Worm (Caenorhabditis elegans) whole organism, young adult: ENCODE measurements around the gene W06A7.2.

Source experiments
- B0261.1 ChIP-seq: sonication (generic microtip); optimal IDR thresholded peaks from 2 replicates; lab custom pipeline; 2016; ENCODE audit warnings: mild to moderate bottlenecking, missing genetic modification characterization, moderate library complexity, missing compliant biosample characterization
- B0336.3 ChIP-seq: fragments of 200-800 bp; sonication (Bioruptor generic); IDR thresholded peaks from 2 replicates; pipeline ENCODE4 v1.3.6; 2022; ENCODE audit warnings: missing genetic modification characterization, missing compliant biosample characterization
- C17E4.6 ChIP-seq: fragments of 200-800 bp; sonication (Bioruptor generic); IDR thresholded peaks from 2 replicates; pipeline ENCODE4 v1.3.6; 2022; ENCODE audit warnings: missing genetic modification reagents, missing genetic modification characterization, missing compliant biosample characterization
- F23B12.7 ChIP-seq: sonication (generic microtip); optimal IDR thresholded peaks from 2 replicates; lab custom pipeline; 2017; ENCODE audit warnings: missing genetic modification characterization, mild to moderate bottlenecking, missing compliant biosample characterization, antibody characterized with exemption, moderate library complexity; ENCODE audit not compliant: insufficient read depth
- F57A8.1 ChIP-seq: fragments of 200-800 bp; sonication (Bioruptor generic); optimal IDR thresholded peaks from 2 replicates; lab custom pipeline; 2018; ENCODE audit warnings: mild to moderate bottlenecking, missing genetic modification characterization, moderate library complexity, missing compliant biosample characterization
- K12H6.12 ChIP-seq: fragments of 200-800 bp; sonication (Bioruptor generic); optimal IDR thresholded peaks from 2 replicates; lab custom pipeline; 2018; ENCODE audit warnings: mild to moderate bottlenecking, missing genetic modification characterization, missing compliant biosample characterization
- Y67H2A.10 ChIP-seq: fragments of 200-800 bp; sonication (Bioruptor generic); conservative IDR thresholded peaks from 2 replicates; pipeline ENCODE4 v1.3.6; 2022; ENCODE audit warnings: missing genetic modification reagents, missing genetic modification characterization, missing compliant biosample characterization
- ama-1 ChIP-seq, 3 experiments: fragments of 150-350 bp in 1 of 3; sonication (generic microtip) in 2 of 3; optimal IDR thresholded peaks; 2 replicates each; lab custom pipeline; 2014 to 2018; ENCODE audit warnings: missing biosample characterization in 2 of 3, missing genetic modification characterization in 2 of 3, missing genetic modification reagents in 2 of 3
- aptf-2 ChIP-seq: fragments of 200-800 bp; sonication (Bioruptor generic); conservative IDR thresholded peaks from 2 replicates; pipeline ENCODE4 v1.3.6; 2022; ENCODE audit warnings: missing genetic modification reagents, missing genetic modification characterization, missing compliant biosample characterization
- attf-3 ChIP-seq: fragments of 200-800 bp; sonication (Bioruptor generic); conservative IDR thresholded peaks from 2 replicates; pipeline ENCODE4 v1.3.6; 2022; ENCODE audit warnings: missing genetic modification reagents, missing genetic modification characterization, missing compliant biosample characterization
- attf-6 ChIP-seq: fragments of 200-800 bp; sonication (Bioruptor generic); IDR thresholded peaks from 2 replicates; pipeline ENCODE4 v1.3.6; 2022; ENCODE audit warnings: missing genetic modification reagents, missing genetic modification characterization, missing compliant biosample characterization
- cebp-1 ChIP-seq, 2 experiments: fragments of 200-800 bp in 1 of 2; sonication (Bioruptor generic) in 1 of 2; sonication (generic microtip) in 1 of 2; IDR thresholded peaks in 1 of 2; optimal IDR thresholded peaks in 1 of 2; 2 replicates each; pipeline versions ENCODE4 v1.3.6 to Lab custom; 2017 to 2022; ENCODE audit warnings: missing compliant biosample characterization in 2 of 2, missing genetic modification characterization in 2 of 2, mild to moderate bottlenecking in 1 of 2, missing genetic modification reagents in 1 of 2, moderate library complexity in 1 of 2
- cebp-2 ChIP-seq: fragments of 200-800 bp; sonication (Bioruptor generic); IDR thresholded peaks from 2 replicates; pipeline ENCODE4 v1.3.6; 2022; ENCODE audit warnings: missing genetic modification characterization, missing compliant biosample characterization
- ceh-100 ChIP-seq: fragments of 200-800 bp; sonication (Bioruptor generic); IDR thresholded peaks from 2 replicates; pipeline ENCODE4 v1.3.6; 2022; ENCODE audit warnings: missing genetic modification reagents, missing genetic modification characterization, missing compliant biosample characterization
- ceh-27 ChIP-seq: fragments of 200-800 bp; sonication (Bioruptor generic); optimal IDR thresholded peaks from 2 replicates; lab custom pipeline; 2018; ENCODE audit warnings: mild to moderate bottlenecking, missing genetic modification characterization, moderate library complexity, missing compliant biosample characterization
- ceh-79 ChIP-seq: sonication (generic microtip); optimal IDR thresholded peaks from 2 replicates; lab custom pipeline; 2017; ENCODE audit warnings: mild to moderate bottlenecking, missing genetic modification characterization, missing compliant biosample characterization
- ceh-91 ChIP-seq: fragments of 200-800 bp; sonication (Bioruptor generic); IDR thresholded peaks from 2 replicates; pipeline ENCODE4 v1.3.6; 2022; ENCODE audit warnings: missing genetic modification reagents, missing genetic modification characterization, missing compliant biosample characterization
- chd-7 ChIP-seq: sonication (generic microtip); optimal IDR thresholded peaks from 2 replicates; lab custom pipeline; 2016; ENCODE audit warnings: mild to moderate bottlenecking, missing genetic modification characterization, moderate library complexity, missing compliant biosample characterization
- die-1 ChIP-seq: sonication (generic microtip); optimal IDR thresholded peaks from 2 replicates; lab custom pipeline; 2016; ENCODE audit warnings: missing genotype, mild to moderate bottlenecking, missing genetic modification characterization, missing compliant biosample characterization
- dpl-1 ChIP-seq: fragments of 150-350 bp; optimal IDR thresholded peaks from 2 replicates; lab custom pipeline; 2014; ENCODE audit warnings: missing biosample characterization, missing genetic modification reagents, missing genetic modification characterization
- egrh-3 ChIP-seq: fragments of 200-800 bp; sonication (Bioruptor generic); IDR thresholded peaks from 2 replicates; pipeline ENCODE4 v1.3.6; 2022; ENCODE audit warnings: missing genetic modification reagents, missing genetic modification characterization, missing compliant biosample characterization
- fkh-3 ChIP-seq: sonication (generic microtip); optimal IDR thresholded peaks from 2 replicates; lab custom pipeline; 2016; ENCODE audit warnings: mild to moderate bottlenecking, missing genetic modification characterization, missing compliant biosample characterization
- gei-17 ChIP-seq: fragments of 200-800 bp; sonication (Bioruptor generic); optimal IDR thresholded peaks from 2 replicates; lab custom pipeline; 2018; ENCODE audit warnings: mild to moderate bottlenecking, missing genetic modification characterization, missing compliant biosample characterization
- hlh-12 ChIP-seq: sonication (generic microtip); optimal IDR thresholded peaks from 2 replicates; lab custom pipeline; 2016; ENCODE audit warnings: missing genetic modification characterization, missing compliant biosample characterization
- hmg-20 ChIP-seq: fragments of 200-800 bp; sonication (Bioruptor generic); IDR thresholded peaks from 2 replicates; pipeline ENCODE4 v1.3.6; 2022; ENCODE audit warnings: missing genetic modification reagents, missing genetic modification characterization, missing compliant biosample characterization
- hrde-1 ChIP-seq: sonication (generic microtip); optimal IDR thresholded peaks from 2 replicates; lab custom pipeline; 2016; ENCODE audit warnings: missing genetic modification characterization, mild to moderate bottlenecking, missing compliant biosample characterization, moderate library complexity, missing genotype, missing genetic modification reagents, borderline replicate concordance
- let-526 ChIP-seq: fragments of 200-800 bp; sonication (Bioruptor generic); IDR thresholded peaks from 2 replicates; pipeline ENCODE4 v1.3.6; 2022; ENCODE audit warnings: missing genetic modification reagents, missing genetic modification characterization, missing compliant biosample characterization
- lin-35 ChIP-seq, 3 experiments: fragments of 150-350 bp in 2 of 3; sonication (generic microtip) in 1 of 3; optimal IDR thresholded peaks; 2 replicates each; lab custom pipeline; 2014 to 2018; ENCODE audit warnings: missing biosample characterization in 3 of 3, missing genetic modification characterization in 3 of 3, missing genetic modification reagents in 3 of 3
- lin-54 ChIP-seq: fragments of 200-800 bp; sonication (Bioruptor generic); optimal IDR thresholded peaks from 2 replicates; lab custom pipeline; 2018; ENCODE audit warnings: mild to moderate bottlenecking, missing genetic modification characterization, missing compliant biosample characterization
- lsy-27 ChIP-seq: sonication (generic microtip); optimal IDR thresholded peaks from 2 replicates; lab custom pipeline; 2017; ENCODE audit warnings: missing genetic modification characterization, mild to moderate bottlenecking, missing compliant biosample characterization, antibody characterized with exemption, missing genotype, borderline replicate concordance; ENCODE audit not compliant: insufficient read depth
- madf-6 ChIP-seq: fragments of 200-800 bp; sonication (Bioruptor generic); IDR thresholded peaks from 2 replicates; pipeline ENCODE4 v1.3.6; 2022; ENCODE audit warnings: missing genetic modification reagents, missing genetic modification characterization, missing compliant biosample characterization
- madf-8 ChIP-seq: fragments of 200-800 bp; sonication (Bioruptor generic); conservative IDR thresholded peaks from 2 replicates; pipeline ENCODE4 v1.3.6; 2022; ENCODE audit warnings: missing genetic modification reagents, missing genetic modification characterization, missing compliant biosample characterization
- mel-28 ChIP-seq: sonication (generic microtip); optimal IDR thresholded peaks from 2 replicates; lab custom pipeline; 2016; ENCODE audit warnings: borderline replicate concordance, mild to moderate bottlenecking, missing genetic modification characterization, missing compliant biosample characterization
- mes-4 ChIP-seq: sonication (generic microtip); optimal IDR thresholded peaks from 2 replicates; lab custom pipeline; 2016; ENCODE audit warnings: missing genotype, missing genetic modification characterization, missing compliant biosample characterization
- mxl-1 ChIP-seq: sonication (generic microtip); optimal IDR thresholded peaks from 2 replicates; lab custom pipeline; 2016; ENCODE audit warnings: missing genetic modification characterization, missing compliant biosample characterization
- nfya-1 ChIP-seq: sonication (generic microtip); optimal IDR thresholded peaks from 2 replicates; lab custom pipeline; 2017; ENCODE audit warnings: antibody characterized with exemption, missing compliant biosample characterization, missing genetic modification characterization, borderline replicate concordance; ENCODE audit not compliant: insufficient read depth
- nhr-179 ChIP-seq: sonication (generic microtip); optimal IDR thresholded peaks from 2 replicates; lab custom pipeline; 2016; ENCODE audit warnings: mild to moderate bottlenecking, missing genetic modification characterization, missing compliant biosample characterization
- nhr-90 ChIP-seq: sonication (generic microtip); optimal IDR thresholded peaks from 2 replicates; lab custom pipeline; 2016; ENCODE audit warnings: missing genotype, mild to moderate bottlenecking, missing genetic modification characterization, missing compliant biosample characterization
- pbrm-1 ChIP-seq: fragments of 200-800 bp; sonication (Bioruptor generic); IDR thresholded peaks from 2 replicates; pipeline ENCODE4 v1.3.6; 2022; ENCODE audit warnings: missing genetic modification reagents, missing genetic modification characterization, missing compliant biosample characterization
- pha-4 ChIP-seq: fragments of 150-350 bp; sonication (generic microtip); optimal IDR thresholded peaks from 2 replicates; lab custom pipeline; 2014; ENCODE audit warnings: missing biosample characterization, missing genetic modification reagents, missing genetic modification characterization
- sdz-38 ChIP-seq: sonication (generic microtip); optimal IDR thresholded peaks from 2 replicates; lab custom pipeline; 2016; ENCODE audit warnings: missing genotype, missing genetic modification characterization, missing compliant biosample characterization
- snpc-4 ChIP-seq, 5 experiments: fragments of 150-350 bp in 1 of 5; sonication (generic microtip) in 4 of 5; optimal IDR thresholded peaks; 2 replicates each; lab custom pipeline; 2014 to 2018; ENCODE audit warnings: missing genetic modification characterization in 5 of 5, missing biosample characterization in 3 of 5, antibody characterized with exemption in 2 of 5, mild to moderate bottlenecking in 2 of 5, missing compliant biosample characterization in 2 of 5, missing genotype in 2 of 5, moderate library complexity in 2 of 5, missing genetic modification reagents in 1 of 5
- tlf-1 ChIP-seq: fragments of 200-800 bp; sonication (Bioruptor generic); optimal IDR thresholded peaks from 2 replicates; lab custom pipeline; 2018; ENCODE audit warnings: mild to moderate bottlenecking, missing genetic modification characterization, missing compliant biosample characterization
- xnd-1 ChIP-seq: sonication (generic microtip); optimal IDR thresholded peaks from 2 replicates; lab custom pipeline; 2016; ENCODE audit warnings: missing genotype, missing genetic modification reagents, missing genetic modification characterization, missing compliant biosample characterization
- ztf-28 ChIP-seq: fragments of 200-800 bp; sonication (Bioruptor generic); IDR thresholded peaks from 2 replicates; pipeline ENCODE4 v1.3.6; 2022; ENCODE audit warnings: missing genetic modification reagents, missing genetic modification characterization, missing compliant biosample characterization

Gene W06A7.2

DNA sequence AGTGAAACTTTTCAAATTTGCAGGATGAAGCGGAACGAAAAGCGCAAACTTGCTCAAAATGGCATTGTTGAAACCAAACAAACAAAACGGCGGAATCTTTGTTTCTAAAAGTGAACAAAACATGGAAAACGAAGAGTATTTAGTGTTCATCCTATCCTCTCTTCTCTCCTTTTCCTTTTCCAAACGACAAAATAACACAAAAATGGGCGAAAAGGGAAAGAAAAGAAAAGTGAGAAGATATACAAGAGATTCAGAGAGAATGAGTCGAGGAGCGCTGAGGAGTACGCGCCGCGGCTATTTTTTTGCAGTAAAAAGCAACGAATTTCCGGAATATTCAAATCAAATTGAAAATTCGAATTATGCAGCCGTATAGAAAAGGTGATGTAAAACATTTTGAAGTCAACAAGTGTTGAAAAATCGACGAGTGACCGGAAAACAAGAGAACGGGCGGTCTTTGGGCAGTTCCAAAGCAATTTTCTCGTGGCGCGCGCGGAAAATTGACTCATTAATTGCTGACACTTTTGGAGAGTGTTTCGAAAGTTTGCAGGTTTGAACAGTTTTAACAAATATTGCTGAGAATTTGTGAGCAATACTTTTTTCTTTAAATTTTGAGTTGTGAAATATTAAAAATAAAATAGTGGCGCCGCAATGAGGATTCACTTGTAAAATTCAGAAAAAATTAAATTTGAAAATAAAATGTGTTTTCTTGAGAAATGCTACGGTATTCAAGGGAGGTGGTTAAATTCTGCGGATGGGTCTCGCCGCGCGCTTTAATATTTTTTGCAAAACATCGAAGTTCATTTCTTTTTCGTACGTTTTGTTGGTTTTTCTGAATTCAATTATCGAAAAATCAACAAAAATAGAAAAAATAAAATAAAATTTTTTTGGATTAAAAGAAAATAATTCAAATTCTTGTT lies 13.7 kb downstream of the W06A7.2 start (continued):
- TF ChIP-seq ceh-27 (GFP tag; lab: Kevin White, UChicago) (no peak), madf-8 (GFP tag; lab: Robert Waterston, UW) (peak; percentile 72), tlf-1 (GFP tag; lab: Kevin White, UChicago) (peak; percentile 51), lin-35 (GFP tag; optimal IDR thresholded peaks at IDR 0.05; lab: Kevin White, UChicago) (no peak), lin-54 (GFP tag; lab: Kevin White, UChicago) (no peak), aptf-2 (no peak), fkh-3 (tag; lab: Kevin White, UChicago) (no peak), C17E4.6 (no peak), F23B12.7 (tag; lab: Kevin White, UChicago) (no peak), cebp-1 (GFP tag; IDR thresholded peaks at IDR 0.05; lab: Robert Waterston, UW) (no peak), cebp-1 (tag; optimal IDR thresholded peaks at IDR 0.05; lab: Kevin White, UChicago) (peak; percentile 25), snpc-4 (GFP tag; optimal IDR thresholded peaks at IDR 0.05; lab: Kevin White, UChicago) (no peak), snpc-4 (tag; optimal IDR thresholded peaks at IDR 0.05; lab: Kevin White, UChicago) (no peak), B0261.1 (no peak), lsy-27 (tag; lab: Kevin White, UChicago) (no peak), nfya-1 (tag; lab: Kevin White, UChicago) (no peak), ceh-100 (GFP tag; lab: Robert Waterston, UW) (no peak), chd-7 (tag; lab: Kevin White, UChicago) (no peak), B0336.3 (GFP tag; lab: Robert Waterston, UW) (0 out of 2 replicates have a peak, but pooled peaks have one; percentile 26), madf-6 (peak; percentile 91), hrde-1 (tag; lab: Kevin White, UChicago) (no peak), sdz-38 (tag; lab: Kevin White, UChicago) (no peak), ama-1 (optimal IDR thresholded peaks at IDR 0.05; lab: Kevin White, UChicago) (no peak), ama-1 (GFP tag; optimal IDR thresholded peaks at IDR 0.05; lab: Kevin White, UChicago) (no peak), Y67H2A.10 (GFP tag; lab: Robert Waterston, UW) (no peak), nhr-90 (no peak), cebp-2 (no peak), pha-4 (tag; lab: Kevin White, UChicago) (no peak), egrh-3 (no peak), mes-4 (tag; lab: Kevin White, UChicago) (no peak), dpl-1 (GFP tag; lab: Kevin White, UChicago) (peak; percentile 18), ceh-91 (GFP tag; lab: Robert Waterston, UW) (peak; percentile 55), ztf-28 (GFP tag; lab: Robert Waterston, UW) (no peak), let-526 (no peak), mel-28 (tag; lab: Kevin White, UChicago) (no peak), K12H6.12 (peak; percentile 24), gei-17 (GFP tag; lab: Kevin White, UChicago) (no peak), attf-3 (GFP tag; lab: Robert Waterston, UW) (no peak), hmg-20 (GFP tag; lab: Robert Waterston, UW) (no peak), mxl-1 (tag; lab: Kevin White, UChicago) (no peak), F57A8.1 (GFP tag; lab: Kevin White, UChicago) (no peak), attf-6 (GFP tag; lab: Robert Waterston, UW) (no peak), ceh-79 (tag; lab: Kevin White, UChicago) (no peak), nhr-179 (tag; lab: Kevin White, UChicago) (no peak), pbrm-1 (no peak), die-1 (no peak), xnd-1 (tag; lab: Kevin White, UChicago) (no peak), hlh-12 (tag; lab: Kevin White, UChicago) (no peak)
